Fruit fly (Drosophila melanogaster) whole organism, embryonic: ENCODE results near the gene dmGlut.
A peak's percentile ranks its signal among the peaks of the same experiment; 100 is the strongest.

Experiments used
- Aef1 ChIP-seq: fragments of 200-800 bp; sonication (Bioruptor generic); IDR thresholded peaks from 3 replicates; pipeline ENCODE4 v1.3.6; 2022; ENCODE audit warnings: missing biosample characterization, missing genetic modification characterization
- Awh ChIP-seq: fragments of 200-800 bp; sonication (Bioruptor generic); IDR thresholded peaks from 2 replicates; pipeline ENCODE4, ENCODE4 v1.3.6; 2022; ENCODE audit warnings: missing biosample characterization, missing genetic modification characterization
- CG10366 ChIP-seq: fragments of 200-800 bp; sonication (Bioruptor generic); IDR thresholded peaks from 2 replicates; pipeline ENCODE4 v1.3.6; 2022; ENCODE audit warnings: missing biosample characterization, missing genetic modification characterization
- CG10543 ChIP-seq: fragments of 200-800 bp; sonication (Bioruptor generic); optimal IDR thresholded peaks from 3 replicates; lab custom pipeline; 2017; ENCODE audit warnings: missing biosample characterization, mild to moderate bottlenecking, missing genetic modification characterization, moderate library complexity
- CG11093 ChIP-seq: fragments of 200-800 bp; sonication (Bioruptor generic); IDR thresholded peaks from 3 replicates; pipeline ENCODE4 v1.3.6; 2022; ENCODE audit warnings: missing biosample characterization, missing genetic modification characterization
- CG11456 ChIP-seq: fragments of 200-800 bp; sonication (Bioruptor generic); IDR thresholded peaks from 3 replicates; pipeline ENCODE4 v1.3.6; 2022; ENCODE audit warnings: missing biosample characterization, missing genetic modification characterization
- CG13296 ChIP-seq: fragments of 200-800 bp; sonication (Bioruptor generic); optimal IDR thresholded peaks from 3 replicates; lab custom pipeline; 2018; ENCODE audit warnings: missing biosample characterization, mild to moderate bottlenecking, missing genetic modification characterization
- CG15514 ChIP-seq: fragments of 200-800 bp; sonication (Bioruptor generic); optimal IDR thresholded peaks from 3 replicates; lab custom pipeline; 2017; ENCODE audit warnings: missing biosample characterization, missing genetic modification characterization, mild to moderate bottlenecking, moderate library complexity, missing genetic modification reagents
- CG16813 ChIP-seq: fragments of 200-800 bp; sonication (Bioruptor generic); IDR thresholded peaks from 3 replicates; pipeline ENCODE4 v1.3.6; 2022; ENCODE audit warnings: missing biosample characterization, missing genetic modification characterization; ENCODE audit not compliant: partially characterized antibody
- CG18476 ChIP-seq: fragments of 200-800 bp; sonication (Bioruptor generic); optimal IDR thresholded peaks from 2 replicates; lab custom pipeline; 2016; ENCODE audit warnings: missing biosample characterization, mild to moderate bottlenecking, missing genetic modification characterization
- CG2120 ChIP-seq: fragments of 200-800 bp; sonication (Bioruptor generic); optimal IDR thresholded peaks from 3 replicates; lab custom pipeline; 2016; ENCODE audit warnings: missing biosample characterization, missing genetic modification characterization
- CG34224 ChIP-seq: fragments of 200-800 bp; sonication (Bioruptor generic); IDR thresholded peaks from 3 replicates; pipeline ENCODE4 v1.3.6; 2022; ENCODE audit warnings: missing biosample characterization, missing genetic modification characterization; ENCODE audit not compliant: partially characterized antibody
- CG3995 ChIP-seq: fragments of 200-800 bp; sonication (Bioruptor generic); optimal IDR thresholded peaks from 3 replicates; lab custom pipeline; 2016; ENCODE audit warnings: missing biosample characterization, missing genetic modification characterization
- CG4424 ChIP-seq: fragments of 200-800 bp; sonication (Bioruptor generic); optimal IDR thresholded peaks from 3 replicates; lab custom pipeline; 2016; ENCODE audit warnings: missing biosample characterization, missing genetic modification characterization
- CG6689 ChIP-seq: fragments of 200-800 bp; sonication (Bioruptor generic); IDR thresholded peaks from 2 replicates; pipeline ENCODE4 v1.3.6; 2022; ENCODE audit warnings: missing biosample characterization, missing genetic modification characterization
- CG9727 ChIP-seq: fragments of 200-800 bp; sonication (Bioruptor generic); optimal IDR thresholded peaks from 3 replicates; lab custom pipeline; 2017; ENCODE audit warnings: missing biosample characterization, mild to moderate bottlenecking, missing genetic modification characterization
- CG9797 ChIP-seq: fragments of 200-800 bp; sonication (Bioruptor generic); optimal IDR thresholded peaks from 3 replicates; lab custom pipeline; 2018; ENCODE audit warnings: missing biosample characterization, mild to moderate bottlenecking, missing genetic modification characterization
- Dp ChIP-seq: fragments of 200-800 bp; sonication (Bioruptor generic); optimal IDR thresholded peaks from 2 replicates; lab custom pipeline; 2018; ENCODE audit warnings: missing biosample characterization, mild to moderate bottlenecking, missing genetic modification characterization, moderate library complexity
- Dref ChIP-seq: fragments of 200-800 bp; sonication (Bioruptor generic); IDR thresholded peaks from 2 replicates; pipeline ENCODE4 v1.3.6; 2022; ENCODE audit warnings: missing biosample characterization, missing genetic modification characterization
- Eip74EF ChIP-seq, 2 experiments: fragments of 200-800 bp in 1 of 2; fragments of >200 bp in 1 of 2; sonication (Bioruptor generic) in 1 of 2; optimal IDR thresholded peaks; 2 replicates each; lab custom pipeline; 2017 to 2019; ENCODE audit warnings: missing biosample characterization in 2 of 2, missing genetic modification characterization in 2 of 2, mild to moderate bottlenecking in 1 of 2, moderate library complexity in 1 of 2
- Ets97D ChIP-seq: fragments of 200-800 bp; sonication (Bioruptor generic); optimal IDR thresholded peaks from 3 replicates; lab custom pipeline; 2016; ENCODE audit warnings: missing biosample characterization, missing genetic modification characterization
- HmgZ ChIP-seq: fragments of 200-800 bp; sonication (Bioruptor generic); optimal IDR thresholded peaks from 2 replicates; lab custom pipeline; 2018; ENCODE audit warnings: missing biosample characterization, mild to moderate bottlenecking, missing genetic modification characterization
- Jarid2 ChIP-seq: fragments of 200-800 bp; sonication (Bioruptor generic); optimal IDR thresholded peaks from 3 replicates; lab custom pipeline; 2017; ENCODE audit warnings: mild to moderate bottlenecking, missing biosample characterization, missing genetic modification reagents, missing genetic modification characterization
- NFAT ChIP-seq: fragments of 200-800 bp; sonication (Bioruptor generic); IDR thresholded peaks from 2 replicates; pipeline ENCODE4 v1.3.6; 2022; ENCODE audit warnings: missing biosample characterization, missing genetic modification characterization
- Nf-YA ChIP-seq: fragments of 200-800 bp; sonication (Bioruptor generic); IDR thresholded peaks from 2 replicates; pipeline ENCODE4 v1.3.6; 2022; ENCODE audit warnings: missing biosample characterization, missing genetic modification characterization
- Oli ChIP-seq: fragments of 200-800 bp; sonication (Bioruptor generic); optimal IDR thresholded peaks from 2 replicates; lab custom pipeline; 2018; ENCODE audit warnings: missing biosample characterization, mild to moderate bottlenecking, missing genetic modification characterization, moderate library complexity
- Rfx ChIP-seq: fragments of 200-800 bp; sonication (Bioruptor generic); IDR thresholded peaks from 2 replicates; pipeline ENCODE4 v1.3.6; 2022; ENCODE audit warnings: missing biosample characterization, missing genetic modification characterization
- Scr ChIP-seq: fragments of 200-800 bp; sonication (Bioruptor generic); IDR thresholded peaks from 2 replicates; pipeline ENCODE4 v1.3.6; 2022; ENCODE audit warnings: missing biosample characterization, missing genetic modification characterization; ENCODE audit not compliant: partially characterized antibody
- Xbp1 ChIP-seq: fragments of 200-800 bp; sonication (Bioruptor generic); optimal IDR thresholded peaks from 3 replicates; lab custom pipeline; 2016; ENCODE audit warnings: missing biosample characterization, mild to moderate bottlenecking, missing genetic modification characterization
- amos ChIP-seq: fragments of 200-800 bp; sonication (Bioruptor generic); IDR thresholded peaks from 2 replicates; pipeline ENCODE4 v1.3.6; 2022; ENCODE audit warnings: missing biosample characterization, missing genetic modification characterization; ENCODE audit not compliant: partially characterized antibody
- bab2 ChIP-seq: fragments of 200-800 bp; sonication (Bioruptor generic); optimal IDR thresholded peaks from 2 replicates; lab custom pipeline; 2016; ENCODE audit warnings: missing biosample characterization, missing genetic modification characterization
- ci ChIP-seq: fragments of 200-800 bp; sonication (Bioruptor generic); IDR thresholded peaks from 3 replicates; pipeline ENCODE4 v1.3.6; 2022; ENCODE audit warnings: missing biosample characterization, missing genetic modification characterization
- crol ChIP-seq: fragments of 200-800 bp; sonication (Bioruptor generic); IDR thresholded peaks from 2 replicates; pipeline ENCODE4 v1.3.6; 2022; ENCODE audit warnings: missing biosample characterization, missing genetic modification characterization
- dati ChIP-seq: fragments of 200-800 bp; sonication (Bioruptor generic); IDR thresholded peaks from 2 replicates; pipeline ENCODE4 v1.3.6; 2022; ENCODE audit warnings: missing biosample characterization, missing genetic modification characterization
- dysf ChIP-seq: fragments of 200-800 bp; sonication (Bioruptor generic); IDR thresholded peaks from 3 replicates; pipeline ENCODE4 v1.3.6; 2022; ENCODE audit warnings: missing biosample characterization, missing genetic modification characterization
- fd96Cb ChIP-seq: fragments of 200-800 bp; sonication (Bioruptor generic); optimal IDR thresholded peaks from 2 replicates; lab custom pipeline; 2018; ENCODE audit warnings: missing biosample characterization, mild to moderate bottlenecking, missing genetic modification characterization, moderate library complexity
- grau ChIP-seq: fragments of 200-800 bp; optimal IDR thresholded peaks from 3 replicates; lab custom pipeline; 2019; ENCODE audit warnings: missing biosample characterization, mild to moderate bottlenecking, missing genetic modification characterization, moderate library complexity
- grn ChIP-seq: fragments of 200-800 bp; sonication (Bioruptor generic); optimal IDR thresholded peaks from 3 replicates; lab custom pipeline; 2017; ENCODE audit warnings: missing biosample characterization, missing genetic modification characterization
- hth ChIP-seq: fragments of >200 bp; optimal IDR thresholded peaks from 2 replicates; lab custom pipeline; 2017; ENCODE audit warnings: inconsistent platforms
- nerfin-2 ChIP-seq: fragments of 200-800 bp; sonication (Bioruptor generic); IDR thresholded peaks from 2 replicates; pipeline ENCODE4 v1.3.6; 2022; ENCODE audit warnings: missing biosample characterization, missing genetic modification characterization; ENCODE audit not compliant: partially characterized antibody
- nmo ChIP-seq: fragments of 200-800 bp; sonication (Bioruptor generic); optimal IDR thresholded peaks from 2 replicates; lab custom pipeline; 2018; ENCODE audit warnings: missing biosample characterization, mild to moderate bottlenecking, missing genetic modification characterization, moderate library complexity
- pzg ChIP-seq: fragments of 200-800 bp; sonication (Bioruptor generic); optimal IDR thresholded peaks from 3 replicates; lab custom pipeline; 2018; ENCODE audit warnings: missing biosample characterization, mild to moderate bottlenecking, missing genetic modification characterization, moderate library complexity
- repo ChIP-seq: fragments of 200-800 bp; sonication (Bioruptor generic); optimal IDR thresholded peaks from 2 replicates; lab custom pipeline; 2016; ENCODE audit warnings: missing biosample characterization, missing genetic modification characterization
- row ChIP-seq: fragments of 200-800 bp; sonication (Bioruptor generic); IDR thresholded peaks from 3 replicates; pipeline ENCODE4 v1.3.6; 2022; ENCODE audit warnings: missing biosample characterization, missing genetic modification characterization
- salm ChIP-seq: fragments of 200-800 bp; sonication (Bioruptor generic); optimal IDR thresholded peaks from 2 replicates; lab custom pipeline; 2018; ENCODE audit warnings: missing biosample characterization, mild to moderate bottlenecking, missing genetic modification characterization
- sd ChIP-seq: fragments of 200-800 bp; sonication (Bioruptor generic); optimal IDR thresholded peaks from 3 replicates; lab custom pipeline; 2018; ENCODE audit warnings: missing biosample characterization, mild to moderate bottlenecking, missing genetic modification characterization, moderate library complexity
- sima ChIP-seq: fragments of 200-800 bp; sonication (Bioruptor generic); optimal IDR thresholded peaks from 2 replicates; lab custom pipeline; 2016; ENCODE audit warnings: missing biosample characterization, missing genetic modification characterization
- slbo ChIP-seq: fragments of 200-800 bp; sonication (Bioruptor generic); IDR thresholded peaks from 2 replicates; pipeline ENCODE4 v1.3.6; 2022; ENCODE audit warnings: missing biosample characterization, missing genetic modification characterization
- stc ChIP-seq: fragments of 200-800 bp; sonication (Bioruptor generic); IDR thresholded peaks from 2 replicates; pipeline ENCODE4 v1.3.6; 2022; ENCODE audit warnings: missing biosample characterization, missing genetic modification characterization
- z ChIP-seq: fragments of 200-800 bp; sonication (Bioruptor generic); IDR thresholded peaks from 3 replicates; pipeline ENCODE4 v1.3.6; 2022; ENCODE audit warnings: missing biosample characterization, missing genetic modification characterization

The dmGlut gene

dm6 chr2L:12020735-12021134, 6.5 kb upstream of the dmGlut start, which contains the start of gene Wdr81 (continued):
- no peak for TF ChIP-seq Nf-YA (GFP tag; lab: Robert Waterston, UW)
- no peak for TF ChIP-seq Awh (GFP tag; lab: Robert Waterston, UW)
- TF ChIP-seq z (GFP tag; lab: Robert Waterston, UW): no peak
- TF ChIP-seq pzg (GFP tag; lab: Kevin White, UChicago): peak; percentile 68
- TF ChIP-seq CG15514 (GFP tag; lab: Kevin White, UChicago): no peak
- no peak for TF ChIP-seq hth (lab: Kevin White, UChicago)
- TF ChIP-seq Scr: no peak
- no peak for TF ChIP-seq Oli (tag; lab: Kevin White, UChicago)
- no peak for TF ChIP-seq HmgZ (tag; lab: Kevin White, UChicago)
- no peak for TF ChIP-seq CG4424 (GFP tag; lab: Kevin White, UChicago)
- no peak for TF ChIP-seq Xbp1
- TF ChIP-seq CG13296 (GFP tag; lab: Kevin White, UChicago): no peak
- no peak for TF ChIP-seq sima (GFP tag; lab: Kevin White, UChicago)

- TF ChIP-seq nmo (GFP tag; lab: Kevin White, UChicago): no peak
- TF ChIP-seq ci (GFP tag; lab: Robert Waterston, UW): peak; percentile 69; the same call in 1 of the 3 replicates
- no peak for TF ChIP-seq amos
- no peak for TF ChIP-seq Dref (GFP tag; lab: Robert Waterston, UW)
- peak; percentile 9 for TF ChIP-seq salm (tag; lab: Kevin White, UChicago)
- TF ChIP-seq sd: no peak
- TF ChIP-seq NFAT (GFP tag; lab: Robert Waterston, UW): no peak
- TF ChIP-seq CG11093 (GFP tag; lab: Robert Waterston, UW): no peak
- no peak for TF ChIP-seq fd96Cb (tag; lab: Kevin White, UChicago)
- TF ChIP-seq Ets97D: no peak
- no peak for TF ChIP-seq row (GFP tag; lab: Robert Waterston, UW)
- no peak for TF ChIP-seq crol (GFP tag; lab: Robert Waterston, UW)
- TF ChIP-seq CG9727 (GFP tag; lab: Kevin White, UChicago): peak; percentile 36
- TF ChIP-seq grau (tag; lab: Kevin White, UChicago): peak; percentile 60
- no peak for TF ChIP-seq dati (GFP tag; lab: Robert Waterston, UW)
- TF ChIP-seq Rfx: peak; percentile 74; the same call in 1 of the 2 replicates
- TF ChIP-seq stc (GFP tag; lab: Robert Waterston, UW): no peak
- TF ChIP-seq repo (GFP tag; lab: Kevin White, UChicago): no peak
- peak; percentile 52 for TF ChIP-seq CG2120 (GFP tag; lab: Kevin White, UChicago)
- no peak for TF ChIP-seq CG10366 (GFP tag; lab: Robert Waterston, UW)
- TF ChIP-seq CG16813 (GFP tag; lab: Robert Waterston, UW): no peak
- TF ChIP-seq CG34224 (GFP tag; lab: Robert Waterston, UW): no peak
- no peak for TF ChIP-seq Dp
- peak; percentile 80 for TF ChIP-seq CG10543 (GFP tag; lab: Kevin White, UChicago)
- peak; percentile 84 for TF ChIP-seq bab2 (GFP tag; lab: Kevin White, UChicago)
- no peak for TF ChIP-seq CG6689 (GFP tag; lab: Robert Waterston, UW)
- TF ChIP-seq nerfin-2: no peak
- TF ChIP-seq CG11456 (GFP tag; lab: Robert Waterston, UW): no peak
- TF ChIP-seq grn (GFP tag; lab: Kevin White, UChicago): peak; percentile 23
- peak; percentile 56 for TF ChIP-seq CG18476 (GFP tag; lab: Kevin White, UChicago)
- TF ChIP-seq slbo (GFP tag; lab: Robert Waterston, UW): 0 out of 2 replicates have a peak, but pooled peaks have one; percentile 8
- no peak for TF ChIP-seq CG3995
- peak; percentile 47; the same call in 2 of the 3 replicates for TF ChIP-seq dysf (GFP tag; lab: Robert Waterston, UW)
- peak in 1 of 2 experiments; percentile 79 for TF ChIP-seq Eip74EF (GFP tag; optimal IDR thresholded peaks at IDR 0.05; lab: Kevin White, UChicago)
- no peak for TF ChIP-seq CG9797 (GFP tag; lab: Kevin White, UChicago)
- no peak for TF ChIP-seq Aef1
- peak; percentile 2 for TF ChIP-seq Jarid2
- no peak for TF ChIP-seq sima (GFP tag; lab: Kevin White, UChicago)
These were observed 6.0 kb upstream of the dmGlut start for dm6 chr2L:12021193-12021592.
